Comparison of ENCODE assay signal across 1 fruit fly cellular context in genomic region chr3R:11859534-11860254, dm6.
TF ChIP-seq lines count a peak whose summit lies in the region.

No protein-coding gene starts in this region.

TF ChIP-seq in whole organism, prepupa, 60 proteins besides CTCF, POLR2A, EP300 and RAD21 (continued from another document):
- TF ChIP-seq CG16779 (tag; optimal IDR thresholded peaks at IDR 0.05; lab: Kevin White, UChicago) (peak; percentile 6), CG3919 (GFP tag; optimal IDR thresholded peaks at IDR 0.05; lab: Kevin White, UChicago) (peak; percentile 37), fd85E (GFP tag; optimal IDR thresholded peaks at IDR 0.05; lab: Kevin White, UChicago) (no peak), CG6854 (GFP tag; optimal IDR thresholded peaks at IDR 0.05; lab: Kevin White, UChicago) (no peak), CG34406 (GFP tag; optimal IDR thresholded peaks at IDR 0.05; lab: Kevin White, UChicago) (peak; percentile 29), CG7368 (GFP tag; optimal IDR thresholded peaks at IDR 0.05; lab: Kevin White, UChicago) (peak; percentile 35), Smox (GFP tag; optimal IDR thresholded peaks at IDR 0.05; lab: Kevin White, UChicago) (peak; percentile 46), CG6276 (GFP tag; optimal IDR thresholded peaks at IDR 0.05; lab: Kevin White, UChicago) (peak; percentile 28), Ets21C (GFP tag; optimal IDR thresholded peaks at IDR 0.05; lab: Kevin White, UChicago) (peak; percentile 34), CG1621 (tag; optimal IDR thresholded peaks at IDR 0.05; lab: Kevin White, UChicago) (no peak), CG8319 (GFP tag; optimal IDR thresholded peaks at IDR 0.05; lab: Kevin White, UChicago) (no peak), esn (GFP tag; optimal IDR thresholded peaks at IDR 0.05; lab: Kevin White, UChicago) (peak; percentile 64), vri (GFP tag; optimal IDR thresholded peaks at IDR 0.05; lab: Kevin White, UChicago) (peak; percentile 29), dac (GFP tag; optimal IDR thresholded peaks at IDR 0.05; lab: Kevin White, UChicago) (no peak), CG3032 (tag; optimal IDR thresholded peaks at IDR 0.05; lab: Kevin White, UChicago) (peak; percentile 33), Lpt (GFP tag; optimal IDR thresholded peaks at IDR 0.05; lab: Kevin White, UChicago) (peak; percentile 29), CG8119 (GFP tag; IDR thresholded peaks at IDR 0.05; lab: Robert Waterston, UW) (no peak), CG11762 (GFP tag; optimal IDR thresholded peaks at IDR 0.05; lab: Kevin White, UChicago; ENCODE audit: insufficient read depth) (no peak), CG11902 (GFP tag; optimal IDR thresholded peaks at IDR 0.05; lab: Kevin White, UChicago) (peak; percentile 25), ss (GFP tag; optimal IDR thresholded peaks at IDR 0.05; lab: Kevin White, UChicago) (peak; percentile 40 to 70), Hr38 (GFP tag; optimal IDR thresholded peaks at IDR 0.05; lab: Kevin White, UChicago) (no peak), Hr4 (GFP tag; optimal IDR thresholded peaks at IDR 0.05; lab: Kevin White, UChicago) (no peak), CG31627 (GFP tag; optimal IDR thresholded peaks at IDR 0.05; lab: Kevin White, UChicago) (peak; percentile 62), eg (GFP tag; IDR thresholded peaks at IDR 0.05; lab: Robert Waterston, UW) (peak; percentile 32; the same call in 1 of the 3 replicates), CG6792 (GFP tag; optimal IDR thresholded peaks at IDR 0.05; lab: Kevin White, UChicago) (peak; percentile 26), CG10669 (GFP tag; optimal IDR thresholded peaks at IDR 0.05; lab: Kevin White, UChicago) (peak; percentile 7), CG6163 (GFP tag; IDR thresholded peaks at IDR 0.05; lab: Robert Waterston, UW) (peak; percentile 47; the same call in 1 of the 3 replicates), Sox15 (GFP tag; optimal IDR thresholded peaks at IDR 0.05; lab: Kevin White, UChicago) (peak; percentile 34), CG9139 (GFP tag; optimal IDR thresholded peaks at IDR 0.05; lab: Kevin White, UChicago) (peak; percentile 2), topi (GFP tag; optimal IDR thresholded peaks at IDR 0.05; lab: Kevin White, UChicago) (peak; percentile 50), Eip78C (GFP tag; lab: Kevin White, UChicago) (peak; percentile 90)
